Worm (Caenorhabditis elegans) whole organism, L2 larva: Measurements from ENCODE around the gene T05C12.15.

Experiments
- ceh-82 ChIP-seq: fragments of 150-350 bp; optimal IDR thresholded peaks from 2 replicates; lab custom pipeline; 2014; ENCODE audit warnings: missing biosample characterization, missing genetic modification characterization
- elt-3 ChIP-seq: sonication (generic microtip); optimal IDR thresholded peaks from 2 replicates; lab custom pipeline; 2017; ENCODE audit warnings: missing biosample characterization, missing genetic modification characterization

DNA sequence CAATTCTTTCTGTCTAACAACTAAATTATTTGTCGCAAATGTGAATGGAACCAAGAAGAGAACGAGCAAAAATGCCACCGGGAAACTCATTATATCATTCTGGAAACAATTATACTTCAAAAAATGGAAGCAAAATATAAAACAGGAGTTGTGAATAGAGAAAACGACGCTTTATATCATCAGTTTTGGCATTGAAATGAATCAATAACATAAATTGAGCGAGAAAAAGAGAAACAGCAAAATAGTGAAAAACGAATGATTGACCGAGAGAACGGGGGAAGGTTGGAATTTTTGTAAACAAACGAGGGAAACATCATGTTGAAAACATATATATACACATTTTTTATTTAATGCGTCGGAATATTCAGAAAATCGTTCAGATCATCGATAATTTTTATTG is 32.6 kb upstream of the T05C12.15 start, which contains the start of gene ctns-1:
- no peak for TF ChIP-seq ceh-82 (tag; lab: Kevin White, UChicago)
- no peak for TF ChIP-seq elt-3
